Worm (Caenorhabditis elegans) whole organism, L1 larva: ENCODE data around the gene Y69A2AR.32.
A peak's percentile ranks its signal among the peaks of the same experiment; 100 is the strongest.

ENCODE experiments used
- ama-1 ChIP-seq: fragments of 150-350 bp; optimal IDR thresholded peaks from 2 replicates; lab custom pipeline; 2014
- blmp-1 ChIP-seq: fragments of 150-350 bp; optimal IDR thresholded peaks from 2 replicates; lab custom pipeline; 2014; ENCODE audit warnings: missing biosample characterization, missing genetic modification characterization
- ceh-82 ChIP-seq, 3 experiments: fragments of 150-350 bp in 1 of 3; sonication (generic microtip) in 2 of 3; optimal IDR thresholded peaks; 2 replicates each; lab custom pipeline; 2014 to 2017; ENCODE audit warnings: missing biosample characterization in 3 of 3, missing genetic modification characterization in 3 of 3
- dpl-1 ChIP-seq, 3 experiments: fragments of 150-350 bp in 2 of 3; sonication (generic microtip) in 1 of 3; optimal IDR thresholded peaks; 2 replicates each; lab custom pipeline; 2014 to 2017; ENCODE audit warnings: missing biosample characterization in 3 of 3, missing genetic modification characterization in 3 of 3, missing genetic modification reagents in 3 of 3
- egl-27 ChIP-seq, 2 experiments: fragments of 150-350 bp in 1 of 2; sonication (generic microtip); optimal IDR thresholded peaks; 3 replicates each; lab custom pipeline; 2017 to 2018; ENCODE audit warnings: missing biosample characterization in 2 of 2, missing genetic modification characterization in 2 of 2, missing genetic modification reagents in 2 of 2
- ets-5 ChIP-seq: fragments of 200-800 bp; sonication (Bioruptor generic); IDR thresholded peaks from 2 replicates; pipeline ENCODE4 v1.3.6; 2022; ENCODE audit warnings: missing genetic modification characterization, missing compliant biosample characterization
- fos-1 ChIP-seq: fragments of 150-350 bp; optimal IDR thresholded peaks from 2 replicates; lab custom pipeline; 2014; ENCODE audit warnings: missing biosample characterization, missing genetic modification characterization
- hlh-17 ChIP-seq: fragments of 200-800 bp; sonication (Bioruptor generic); optimal IDR thresholded peaks from 2 replicates; lab custom pipeline; 2018; ENCODE audit warnings: missing genetic modification characterization, mild to moderate bottlenecking, missing compliant biosample characterization, moderate library complexity, borderline replicate concordance
- lir-3 ChIP-seq: sonication (generic microtip); optimal IDR thresholded peaks from 2 replicates; lab custom pipeline; 2016; ENCODE audit warnings: mild to moderate bottlenecking, missing genetic modification characterization, moderate library complexity, missing compliant biosample characterization; ENCODE audit not compliant: poor library complexity
- lsy-2 ChIP-seq, 2 experiments: fragments of 150-350 bp; optimal IDR thresholded peaks; 2 replicates each; lab custom pipeline; 2014; ENCODE audit warnings: missing biosample characterization in 2 of 2, missing genetic modification characterization in 2 of 2
- pqm-1 ChIP-seq: sonication (generic microtip); optimal IDR thresholded peaks from 3 replicates; lab custom pipeline; 2017; ENCODE audit warnings: missing biosample characterization, missing genetic modification characterization
- snpc-4 ChIP-seq: fragments of 150-350 bp; optimal IDR thresholded peaks from 2 replicates; lab custom pipeline; 2014; ENCODE audit warnings: missing biosample characterization, missing genetic modification characterization
- unc-130 ChIP-seq: fragments of 150-350 bp; optimal IDR thresholded peaks from 2 replicates; lab custom pipeline; 2017; ENCODE audit warnings: missing biosample characterization, missing genetic modification characterization, inconsistent platforms
- ztf-4 ChIP-seq: fragments of 150-350 bp; optimal IDR thresholded peaks from 2 replicates; lab custom pipeline; 2014; ENCODE audit warnings: missing biosample characterization, missing genetic modification characterization

- TF ChIP-seq ztf-4 (peak; percentile 75), ama-1 (lab: Kevin White, UChicago) (peak; percentile 83), lir-3 (tag; lab: Kevin White, UChicago) (peak; percentile 54), unc-130 (peak; percentile 57), dpl-1 (GFP tag; optimal IDR thresholded peaks at IDR 0.05; lab: Kevin White, UChicago) (peak; percentile 74 to 78 (median 74)), lsy-2 (tag; optimal IDR thresholded peaks at IDR 0.05; lab: Kevin White, UChicago) (peak; percentile 84 to 89), hlh-17 (GFP tag; lab: Kevin White, UChicago) (no peak), ceh-82 (tag; optimal IDR thresholded peaks at IDR 0.05; lab: Kevin White, UChicago) (peak; percentile 51 to 80 (median 68)), snpc-4 (tag; lab: Kevin White, UChicago) (peak; percentile 23), fos-1 (tag; lab: Kevin White, UChicago) (peak; percentile 55), egl-27 (tag; optimal IDR thresholded peaks at IDR 0.05; lab: Kevin White, UChicago) (no peak), blmp-1 (tag; lab: Kevin White, UChicago) (peak; percentile 55), pqm-1 (tag; lab: Kevin White, UChicago) (no peak), ets-5 (GFP tag; lab: Robert Waterston, UW) (no peak)
Observed at ce11 chrIV:2599634-2600033, 10.6 kb upstream of the Y69A2AR.32 start.
